Fruit fly (Drosophila melanogaster) whole organism, embryonic: ENCODE measurements around the gene Rab7.

Experiments used
- Abd-B ChIP-seq: fragments of 200-800 bp; sonication (Bioruptor generic); optimal IDR thresholded peaks from 2 replicates; lab custom pipeline; 2018; ENCODE audit warnings: missing biosample characterization, mild to moderate bottlenecking, missing genetic modification characterization, moderate library complexity
- B-H2 ChIP-seq: fragments of 200-800 bp; sonication (Bioruptor generic); optimal IDR thresholded peaks from 2 replicates; lab custom pipeline; 2018; ENCODE audit warnings: missing biosample characterization, mild to moderate bottlenecking, missing genetic modification characterization
- BEAF-32 ChIP-seq: fragments of 200-800 bp; sonication (Bioruptor generic); optimal IDR thresholded peaks from 3 replicates; lab custom pipeline; 2017; ENCODE audit warnings: missing biosample characterization, missing genetic modification characterization, mild to moderate bottlenecking, moderate library complexity, missing genetic modification reagents
- Bdp1 ChIP-seq: fragments of 200-800 bp; sonication (Bioruptor generic); optimal IDR thresholded peaks from 3 replicates; lab custom pipeline; 2016; ENCODE audit warnings: missing biosample characterization, missing genetic modification characterization
- CG12219 ChIP-seq: fragments of 200-800 bp; sonication (Bioruptor generic); optimal IDR thresholded peaks from 3 replicates; lab custom pipeline; 2018; ENCODE audit warnings: missing biosample characterization, mild to moderate bottlenecking, missing genetic modification characterization
- CG1233 ChIP-seq: fragments of 200-800 bp; sonication (Bioruptor generic); optimal IDR thresholded peaks from 4 replicates; lab custom pipeline; 2018; ENCODE audit warnings: missing biosample characterization, mild to moderate bottlenecking, missing genetic modification characterization
- CG13123 ChIP-seq: fragments of 200-800 bp; sonication (Bioruptor generic); optimal IDR thresholded peaks from 2 replicates; lab custom pipeline; 2016; ENCODE audit warnings: missing biosample characterization, missing genetic modification characterization
- CG13424 ChIP-seq: fragments of 200-800 bp; sonication (Bioruptor generic); optimal IDR thresholded peaks from 2 replicates; lab custom pipeline; 2019; ENCODE audit warnings: missing biosample characterization, mild to moderate bottlenecking, missing genetic modification characterization, moderate library complexity
- CG13894 ChIP-seq: fragments of 200-800 bp; sonication (Bioruptor generic); optimal IDR thresholded peaks from 3 replicates; lab custom pipeline; 2018; ENCODE audit warnings: missing biosample characterization, mild to moderate bottlenecking, missing genetic modification characterization, moderate library complexity
- CG1647 ChIP-seq: fragments of 200-800 bp; sonication (Bioruptor generic); optimal IDR thresholded peaks from 3 replicates; lab custom pipeline; 2016; ENCODE audit warnings: missing biosample characterization, missing genetic modification characterization
- CG1832 ChIP-seq: fragments of 200-800 bp; sonication (Bioruptor generic); optimal IDR thresholded peaks from 2 replicates; lab custom pipeline; 2017; ENCODE audit warnings: missing biosample characterization, mild to moderate bottlenecking, missing genetic modification characterization, inconsistent platforms
- CG2129 ChIP-seq: fragments of 200-800 bp; sonication (Bioruptor generic); IDR thresholded peaks from 2 replicates; pipeline ENCODE4 v1.3.6; 2022; ENCODE audit warnings: missing biosample characterization, missing genetic modification characterization; ENCODE audit not compliant: partially characterized antibody
- CG34376 ChIP-seq: fragments of 200-800 bp; sonication (Bioruptor generic); optimal IDR thresholded peaks from 2 replicates; lab custom pipeline; 2018; ENCODE audit warnings: missing biosample characterization, mild to moderate bottlenecking, missing genetic modification characterization
- CG4328 ChIP-seq: fragments of 200-800 bp; sonication (Bioruptor generic); optimal IDR thresholded peaks from 3 replicates; lab custom pipeline; 2017; ENCODE audit warnings: missing biosample characterization, missing genetic modification reagents, missing genetic modification characterization
- CG4707 ChIP-seq: fragments of 200-800 bp; sonication (Bioruptor generic); optimal IDR thresholded peaks from 2 replicates; lab custom pipeline; 2018; ENCODE audit warnings: missing biosample characterization, mild to moderate bottlenecking, missing genetic modification characterization, moderate library complexity
- CG5180 ChIP-seq: fragments of 200-800 bp; sonication (Bioruptor generic); optimal IDR thresholded peaks from 3 replicates; lab custom pipeline; 2017; ENCODE audit warnings: missing biosample characterization, missing genetic modification characterization, mild to moderate bottlenecking, moderate library complexity, missing genetic modification reagents
- CG6654 ChIP-seq: fragments of 200-800 bp; sonication (Bioruptor generic); optimal IDR thresholded peaks from 2 replicates; lab custom pipeline; 2017; ENCODE audit warnings: missing biosample characterization, mild to moderate bottlenecking, missing genetic modification characterization
- CG6854 ChIP-seq: fragments of 200-800 bp; sonication (Bioruptor generic); optimal IDR thresholded peaks from 3 replicates; lab custom pipeline; 2017; ENCODE audit warnings: missing biosample characterization, mild to moderate bottlenecking, missing genetic modification characterization
- CG9609 ChIP-seq: fragments of 200-800 bp; sonication (Bioruptor generic); optimal IDR thresholded peaks from 3 replicates; lab custom pipeline; 2016; ENCODE audit warnings: missing biosample characterization, missing genetic modification characterization
- Dfd ChIP-seq, 2 experiments: fragments of >200 bp; optimal IDR thresholded peaks; 2 replicates each; lab custom pipeline; 2017; ENCODE audit warnings: missing biosample characterization in 2 of 2, missing genetic modification characterization in 2 of 2
- Doc3 ChIP-seq: fragments of 200-800 bp; sonication (Bioruptor generic); IDR thresholded peaks from 3 replicates; pipeline ENCODE4 v1.3.6; 2022; ENCODE audit warnings: missing biosample characterization, missing genetic modification characterization; ENCODE audit not compliant: partially characterized antibody
- Elba2 ChIP-seq: fragments of 200-800 bp; sonication (Bioruptor generic); optimal IDR thresholded peaks from 3 replicates; lab custom pipeline; 2016; ENCODE audit warnings: missing biosample characterization, missing genetic modification characterization
- Gug ChIP-seq: fragments of 200-800 bp; sonication (Bioruptor generic); IDR thresholded peaks from 4 replicates; pipeline ENCODE4 v1.3.6; 2022; ENCODE audit warnings: missing biosample characterization, missing genetic modification characterization
- HHEX ChIP-seq: fragments of 200-800 bp; sonication (Bioruptor generic); optimal IDR thresholded peaks from 3 replicates; lab custom pipeline; 2017; ENCODE audit warnings: missing biosample characterization, mild to moderate bottlenecking, missing genetic modification characterization, missing genetic modification reagents
- HLH4C ChIP-seq: fragments of 200-800 bp; sonication (Bioruptor generic); IDR thresholded peaks from 3 replicates; pipeline ENCODE4 v1.3.6; 2022; ENCODE audit warnings: missing biosample characterization, missing genetic modification characterization; ENCODE audit not compliant: partially characterized antibody
- HLH54F ChIP-seq: fragments of 200-800 bp; sonication (Bioruptor generic); optimal IDR thresholded peaks from 3 replicates; lab custom pipeline; 2016; ENCODE audit warnings: missing biosample characterization, missing genetic modification characterization
- HLHmδ ChIP-seq: fragments of 200-800 bp; sonication (Bioruptor generic); optimal IDR thresholded peaks from 2 replicates; lab custom pipeline; 2018; ENCODE audit warnings: missing biosample characterization, mild to moderate bottlenecking, missing genetic modification characterization, moderate library complexity
- Hr78 ChIP-seq, 2 experiments: fragments of 200-800 bp in 1 of 2; fragments of >200 bp in 1 of 2; sonication (Bioruptor generic) in 1 of 2; optimal IDR thresholded peaks; 2 replicates each; lab custom pipeline; 2017 to 2019; ENCODE audit warnings: missing biosample characterization in 2 of 2, missing genetic modification characterization in 2 of 2, mild to moderate bottlenecking in 1 of 2, moderate library complexity in 1 of 2
- Med ChIP-seq: fragments of 200-800 bp; sonication (Bioruptor generic); peaks from one replicate; lab custom pipeline; 2016; ENCODE audit warnings: missing biosample characterization, missing genetic modification characterization, mild to moderate bottlenecking, inconsistent platforms, moderate library complexity
- Nf-YA ChIP-seq: fragments of 200-800 bp; sonication (Bioruptor generic); IDR thresholded peaks from 2 replicates; pipeline ENCODE4 v1.3.6; 2022; ENCODE audit warnings: missing biosample characterization, missing genetic modification characterization
- TFAM ChIP-seq: fragments of 200-800 bp; sonication (Bioruptor generic); optimal IDR thresholded peaks from 2 replicates; lab custom pipeline; 2017; ENCODE audit warnings: missing biosample characterization, missing genetic modification characterization, inconsistent platforms
- Xrp1 ChIP-seq: fragments of 200-800 bp; sonication (Bioruptor generic); IDR thresholded peaks from 2 replicates; pipeline ENCODE4 v1.3.6; 2022; ENCODE audit warnings: missing biosample characterization, missing genetic modification characterization
- ci ChIP-seq: fragments of 200-800 bp; sonication (Bioruptor generic); IDR thresholded peaks from 3 replicates; pipeline ENCODE4 v1.3.6; 2022; ENCODE audit warnings: missing biosample characterization, missing genetic modification characterization
- crc ChIP-seq: fragments of 200-800 bp; sonication (Bioruptor generic); optimal IDR thresholded peaks from 2 replicates; lab custom pipeline; 2016; ENCODE audit warnings: missing biosample characterization, missing genetic modification characterization
- da ChIP-seq: fragments of 200-800 bp; sonication (Bioruptor generic); optimal IDR thresholded peaks from 2 replicates; lab custom pipeline; 2016; ENCODE audit warnings: missing biosample characterization, missing genetic modification characterization
- disco-r ChIP-seq: fragments of 200-800 bp; sonication (Bioruptor generic); optimal IDR thresholded peaks from 2 replicates; lab custom pipeline; 2016; ENCODE audit warnings: missing biosample characterization, missing genetic modification characterization
- dm ChIP-seq: fragments of 200-800 bp; sonication (Bioruptor generic); optimal IDR thresholded peaks from 3 replicates; lab custom pipeline; 2016; ENCODE audit warnings: missing biosample characterization, missing genetic modification characterization
- dmrt99B ChIP-seq: fragments of 200-800 bp; sonication (Bioruptor generic); optimal IDR thresholded peaks from 2 replicates; lab custom pipeline; 2018; ENCODE audit warnings: missing biosample characterization, mild to moderate bottlenecking, missing genetic modification characterization, moderate library complexity
- dpn ChIP-seq, 2 experiments: fragments of 200-800 bp; sonication (Bioruptor generic); optimal IDR thresholded peaks; 3 replicates each; lab custom pipeline; 2016; ENCODE audit warnings: missing biosample characterization in 2 of 2, missing genetic modification characterization in 2 of 2
- grau ChIP-seq: fragments of 200-800 bp; optimal IDR thresholded peaks from 3 replicates; lab custom pipeline; 2019; ENCODE audit warnings: missing biosample characterization, mild to moderate bottlenecking, missing genetic modification characterization, moderate library complexity
- lov ChIP-seq, 2 experiments: fragments of 200-800 bp in 1 of 2; fragments of >200 bp in 1 of 2; sonication (Bioruptor generic) in 1 of 2; IDR thresholded peaks in 1 of 2; optimal IDR thresholded peaks in 1 of 2; 2 replicates in 1 of 2; 3 replicates in 1 of 2; pipeline versions ENCODE4 v1.3.6 to Lab custom; 2017 to 2022; ENCODE audit warnings: missing biosample characterization in 1 of 2, missing genetic modification characterization in 1 of 2
- nerfin-1 ChIP-seq: fragments of 200-800 bp; sonication (Bioruptor generic); optimal IDR thresholded peaks from 3 replicates; lab custom pipeline; 2019; ENCODE audit warnings: missing biosample characterization, mild to moderate bottlenecking, missing genetic modification characterization, moderate library complexity
- pb ChIP-seq: fragments of 200-800 bp; sonication (Bioruptor generic); optimal IDR thresholded peaks from 3 replicates; lab custom pipeline; 2016; ENCODE audit warnings: missing biosample characterization, missing genetic modification characterization
- pfk ChIP-seq: fragments of 200-800 bp; sonication (Bioruptor generic); optimal IDR thresholded peaks from 2 replicates; lab custom pipeline; 2018; ENCODE audit warnings: missing biosample characterization, mild to moderate bottlenecking, missing genetic modification characterization, moderate library complexity
- ro ChIP-seq: fragments of 200-800 bp; sonication (Bioruptor generic); IDR thresholded peaks from 2 replicates; pipeline ENCODE4 v1.3.6; 2022; ENCODE audit warnings: missing biosample characterization, missing genetic modification characterization
- vnd ChIP-seq: fragments of 200-800 bp; sonication (Bioruptor generic); IDR thresholded peaks from 3 replicates; pipeline ENCODE4 v1.3.6; 2022; ENCODE audit warnings: missing biosample characterization, missing genetic modification characterization; ENCODE audit not compliant: partially characterized antibody
- vvl ChIP-seq: fragments of 200-800 bp; sonication (Bioruptor generic); IDR thresholded peaks from 2 replicates; pipeline ENCODE4 v1.3.6; 2022; ENCODE audit warnings: missing biosample characterization, missing genetic modification characterization

The Rab7 gene

dm6 chr3R:23992823-23993797 is at the start of gene Rab7, which contains the start of gene Epp:
Gene Rab7 (plus strand): TSS chr3R:23993008.
Gene Epp (minus strand): TSS chr3R:23992916.
- TF ChIP-seq CG2129 (peak; percentile 64), HHEX (GFP tag; lab: Kevin White, UChicago) (peak; percentile 23), Gug (GFP tag; lab: Robert Waterston, UW) (no peak; the same call in 3 of the 4 replicates), dm (peak; percentile 62), dpn (GFP tag; optimal IDR thresholded peaks at IDR 0.05; lab: Kevin White, UChicago) (peak; percentile 53 to 67), CG13123 (GFP tag; lab: Kevin White, UChicago) (peak; percentile 3), CG1832 (GFP tag; lab: Kevin White, UChicago) (no peak), lov (optimal IDR thresholded peaks at IDR 0.05; lab: Kevin White, UChicago) (no peak), lov (GFP tag; IDR thresholded peaks at IDR 0.05; lab: Robert Waterston, UW) (no peak), CG6654 (GFP tag; lab: Kevin White, UChicago) (no peak), HLH4C (peak; percentile 88), BEAF-32 (GFP tag; lab: Kevin White, UChicago) (peak; percentile 94), CG9609 (GFP tag; lab: Kevin White, UChicago) (peak; percentile 55), pb (GFP tag; lab: Kevin White, UChicago) (peak; percentile 51), Doc3 (GFP tag; lab: Robert Waterston, UW) (peak; percentile 84), Bdp1 (GFP tag; lab: Kevin White, UChicago) (no peak), ci (GFP tag; lab: Robert Waterston, UW) (peak; percentile 32; the same call in 1 of the 3 replicates), vnd (GFP tag; lab: Robert Waterston, UW) (peak; percentile 91), CG1647 (GFP tag; lab: Kevin White, UChicago) (peak; percentile 24), CG12219 (GFP tag; lab: Kevin White, UChicago) (no peak), Med (peak; percentile 92), Elba2 (GFP tag; lab: Kevin White, UChicago) (no peak), vvl (GFP tag; lab: Robert Waterston, UW) (peak; percentile 63), Nf-YA (GFP tag; lab: Robert Waterston, UW) (no peak), TFAM (GFP tag; lab: Kevin White, UChicago) (no peak), CG1233 (GFP tag; lab: Kevin White, UChicago) (peak; percentile 12), HLHmδ (no peak), B-H2 (GFP tag; lab: Kevin White, UChicago) (peak; percentile 81), pfk (peak; percentile 2), CG6854 (no peak), grau (tag; lab: Kevin White, UChicago) (peak; percentile 22), nerfin-1 (tag; lab: Kevin White, UChicago) (peak; percentile 88), Hr78 (GFP tag; optimal IDR thresholded peaks at IDR 0.05; lab: Kevin White, UChicago) (no peak), da (GFP tag; lab: Kevin White, UChicago) (no peak), Xrp1 (0 out of 2 replicates have a peak, but pooled peaks have one; percentile 24), CG13894 (tag; lab: Kevin White, UChicago) (no peak), CG5180 (GFP tag; lab: Kevin White, UChicago) (no peak), ro (no peak), crc (GFP tag; lab: Kevin White, UChicago) (no peak), Dfd (GFP tag; optimal IDR thresholded peaks at IDR 0.05; lab: Kevin White, UChicago) (no peak), disco-r (GFP tag; lab: Kevin White, UChicago) (no peak), CG34376 (peak; percentile 36), Abd-B (GFP tag; lab: Kevin White, UChicago) (no peak), dmrt99B (tag; lab: Kevin White, UChicago) (no peak), CG13424 (tag; lab: Kevin White, UChicago) (peak; percentile 19), CG4328 (GFP tag; lab: Kevin White, UChicago) (no peak), HLH54F (GFP tag; lab: Kevin White, UChicago) (peak; percentile 64), CG4707 (GFP tag; lab: Kevin White, UChicago) (peak; percentile 15)
